Fruit fly (Drosophila melanogaster) whole organism, embryonic: ENCODE measurements around the gene Faa.

ENCODE experiments used
- B-H2 ChIP-seq: fragments of 200-800 bp; sonication (Bioruptor generic); optimal IDR thresholded peaks from 2 replicates; lab custom pipeline; 2018; ENCODE audit warnings: missing biosample characterization, mild to moderate bottlenecking, missing genetic modification characterization
- BEAF-32 ChIP-seq: fragments of 200-800 bp; sonication (Bioruptor generic); optimal IDR thresholded peaks from 3 replicates; lab custom pipeline; 2017; ENCODE audit warnings: missing biosample characterization, missing genetic modification characterization, mild to moderate bottlenecking, moderate library complexity, missing genetic modification reagents
- CG10543 ChIP-seq: fragments of 200-800 bp; sonication (Bioruptor generic); optimal IDR thresholded peaks from 3 replicates; lab custom pipeline; 2017; ENCODE audit warnings: missing biosample characterization, mild to moderate bottlenecking, missing genetic modification characterization, moderate library complexity
- CG13287 ChIP-seq: fragments of 200-800 bp; sonication (Bioruptor generic); IDR thresholded peaks from 2 replicates; pipeline ENCODE4 v1.3.6; 2022; ENCODE audit warnings: missing biosample characterization, missing genetic modification characterization; ENCODE audit not compliant: partially characterized antibody
- CG13624 ChIP-seq: fragments of 200-800 bp; sonication (Bioruptor generic); optimal IDR thresholded peaks from 2 replicates; lab custom pipeline; 2016; ENCODE audit warnings: missing biosample characterization, missing genetic modification characterization
- CG14667 ChIP-seq: fragments of 200-800 bp; sonication (Bioruptor generic); IDR thresholded peaks from 2 replicates; pipeline ENCODE4 v1.3.6; 2022; ENCODE audit warnings: missing biosample characterization, missing genetic modification characterization
- CG14860 ChIP-seq: fragments of 200-800 bp; sonication (Bioruptor generic); IDR thresholded peaks from 3 replicates; pipeline ENCODE4 v1.3.6; 2022; ENCODE audit warnings: missing biosample characterization, missing genetic modification characterization; ENCODE audit not compliant: partially characterized antibody
- CG17829 ChIP-seq: fragments of 200-800 bp; optimal IDR thresholded peaks from 2 replicates; lab custom pipeline; 2019; ENCODE audit warnings: missing biosample characterization, mild to moderate bottlenecking, missing genetic modification characterization, moderate library complexity
- CG18011 ChIP-seq: fragments of 200-800 bp; sonication (Bioruptor generic); optimal IDR thresholded peaks from 2 replicates; lab custom pipeline; 2017; ENCODE audit warnings: missing biosample characterization, missing genetic modification characterization, mild to moderate bottlenecking, moderate library complexity, missing genotype
- CG18619 ChIP-seq: fragments of 200-800 bp; sonication (Bioruptor generic); optimal IDR thresholded peaks from 3 replicates; lab custom pipeline; 2017; ENCODE audit warnings: missing biosample characterization, mild to moderate bottlenecking, missing genetic modification characterization
- CG2875 ChIP-seq: fragments of 200-800 bp; sonication (Bioruptor generic); optimal IDR thresholded peaks from 2 replicates; lab custom pipeline; 2017; ENCODE audit warnings: missing biosample characterization, mild to moderate bottlenecking, missing genetic modification characterization, missing genetic modification reagents
- CG34422 ChIP-seq: fragments of 200-800 bp; sonication (Bioruptor generic); IDR thresholded peaks from 3 replicates; pipeline ENCODE4 v1.3.6; 2022; ENCODE audit warnings: missing biosample characterization, missing genetic modification characterization
- CG4328 ChIP-seq: fragments of 200-800 bp; sonication (Bioruptor generic); optimal IDR thresholded peaks from 3 replicates; lab custom pipeline; 2017; ENCODE audit warnings: missing biosample characterization, missing genetic modification reagents, missing genetic modification characterization
- CG4820 ChIP-seq: fragments of 200-800 bp; sonication (Bioruptor generic); optimal IDR thresholded peaks from 3 replicates; lab custom pipeline; 2016; ENCODE audit warnings: missing biosample characterization, missing genetic modification characterization
- CG6683 ChIP-seq: fragments of 200-800 bp; sonication (Bioruptor generic); optimal IDR thresholded peaks from 2 replicates; lab custom pipeline; 2017; ENCODE audit warnings: missing biosample characterization, mild to moderate bottlenecking, missing genetic modification characterization, missing genetic modification reagents
- CG6689 ChIP-seq: fragments of 200-800 bp; sonication (Bioruptor generic); IDR thresholded peaks from 2 replicates; pipeline ENCODE4 v1.3.6; 2022; ENCODE audit warnings: missing biosample characterization, missing genetic modification characterization
- CG7357 ChIP-seq: fragments of 200-800 bp; sonication (Bioruptor generic); IDR thresholded peaks from 3 replicates; pipeline ENCODE4 v1.3.6; 2022; ENCODE audit warnings: missing biosample characterization, missing genetic modification characterization
- CG7839 ChIP-seq: fragments of 200-800 bp; sonication (Bioruptor generic); optimal IDR thresholded peaks from 3 replicates; lab custom pipeline; 2018; ENCODE audit warnings: missing biosample characterization, mild to moderate bottlenecking, missing genetic modification characterization, moderate library complexity
- CG8944 ChIP-seq: fragments of 200-800 bp; sonication (Bioruptor generic); optimal IDR thresholded peaks from 3 replicates; lab custom pipeline; 2016; ENCODE audit warnings: missing biosample characterization, missing genetic modification characterization
- CG9609 ChIP-seq: fragments of 200-800 bp; sonication (Bioruptor generic); optimal IDR thresholded peaks from 3 replicates; lab custom pipeline; 2016; ENCODE audit warnings: missing biosample characterization, missing genetic modification characterization
- CG9797 ChIP-seq: fragments of 200-800 bp; sonication (Bioruptor generic); optimal IDR thresholded peaks from 3 replicates; lab custom pipeline; 2018; ENCODE audit warnings: missing biosample characterization, mild to moderate bottlenecking, missing genetic modification characterization
- D19B ChIP-seq: fragments of 200-800 bp; sonication (Bioruptor generic); optimal IDR thresholded peaks from 2 replicates; lab custom pipeline; 2017; ENCODE audit warnings: missing biosample characterization, mild to moderate bottlenecking, missing genetic modification characterization
- GATAe ChIP-seq: fragments of 200-800 bp; sonication (Bioruptor generic); conservative IDR thresholded peaks from 2 replicates; pipeline ENCODE4 v1.3.6; 2022; ENCODE audit warnings: missing biosample characterization, missing genetic modification characterization
- Hmr ChIP-seq: fragments of 200-800 bp; sonication (Bioruptor generic); optimal IDR thresholded peaks from 3 replicates; lab custom pipeline; 2017; ENCODE audit warnings: mild to moderate bottlenecking, missing biosample characterization, missing genetic modification reagents, missing genetic modification characterization
- Hr78 ChIP-seq, 2 experiments: fragments of 200-800 bp in 1 of 2; fragments of >200 bp in 1 of 2; sonication (Bioruptor generic) in 1 of 2; optimal IDR thresholded peaks; 2 replicates each; lab custom pipeline; 2017 to 2019; ENCODE audit warnings: missing biosample characterization in 2 of 2, missing genetic modification characterization in 2 of 2, mild to moderate bottlenecking in 1 of 2, moderate library complexity in 1 of 2
- MESR4 ChIP-seq: fragments of 200-800 bp; sonication (Bioruptor generic); optimal IDR thresholded peaks from 2 replicates; lab custom pipeline; 2018; ENCODE audit warnings: missing biosample characterization, mild to moderate bottlenecking, missing genetic modification characterization, moderate library complexity
- Max ChIP-seq: fragments of 200-800 bp; sonication (Bioruptor generic); optimal IDR thresholded peaks from 2 replicates; lab custom pipeline; 2016; ENCODE audit warnings: missing biosample characterization, mild to moderate bottlenecking, missing genetic modification characterization
- Sox100B ChIP-seq: fragments of 200-800 bp; sonication (Bioruptor generic); optimal IDR thresholded peaks from 3 replicates; lab custom pipeline; 2018; ENCODE audit warnings: missing biosample characterization, mild to moderate bottlenecking, missing genetic modification characterization
- Spps ChIP-seq: fragments of 200-800 bp; sonication (Bioruptor generic); optimal IDR thresholded peaks from 2 replicates; lab custom pipeline; 2018; ENCODE audit warnings: missing biosample characterization, mild to moderate bottlenecking, missing genetic modification characterization
- abd-A ChIP-seq: fragments of 200-800 bp; sonication (Bioruptor generic); optimal IDR thresholded peaks from 3 replicates; lab custom pipeline; 2019; ENCODE audit warnings: missing biosample characterization, mild to moderate bottlenecking, missing genetic modification characterization, moderate library complexity
- ap ChIP-seq: fragments of 200-800 bp; sonication (Bioruptor generic); IDR thresholded peaks from 2 replicates; pipeline ENCODE4 v1.3.6; 2022; ENCODE audit warnings: missing biosample characterization, missing genetic modification characterization
- bsh ChIP-seq, 2 experiments: fragments of 200-800 bp; sonication (Bioruptor generic); optimal IDR thresholded peaks; 2 replicates each; lab custom pipeline; 2017 to 2018; ENCODE audit warnings: mild to moderate bottlenecking in 2 of 2, missing biosample characterization in 2 of 2, missing genetic modification characterization in 2 of 2, moderate library complexity in 1 of 2
- btn ChIP-seq: fragments of 200-800 bp; sonication (Bioruptor generic); optimal IDR thresholded peaks from 2 replicates; lab custom pipeline; 2016; ENCODE audit warnings: missing biosample characterization, missing genetic modification characterization
- corto ChIP-seq: fragments of 200-800 bp; sonication (Bioruptor generic); optimal IDR thresholded peaks from 2 replicates; lab custom pipeline; 2016; ENCODE audit warnings: missing biosample characterization, mild to moderate bottlenecking, missing genetic modification characterization, moderate library complexity
- croc ChIP-seq: fragments of 200-800 bp; sonication (Bioruptor generic); conservative IDR thresholded peaks from 3 replicates; pipeline ENCODE4 v1.3.6; 2022; ENCODE audit warnings: missing biosample characterization, missing genetic modification characterization
- crol ChIP-seq: fragments of 200-800 bp; sonication (Bioruptor generic); IDR thresholded peaks from 2 replicates; pipeline ENCODE4 v1.3.6; 2022; ENCODE audit warnings: missing biosample characterization, missing genetic modification characterization
- gcm ChIP-seq: fragments of 200-800 bp; sonication (Bioruptor generic); optimal IDR thresholded peaks from 2 replicates; lab custom pipeline; 2019; ENCODE audit warnings: missing biosample characterization, mild to moderate bottlenecking, missing genetic modification characterization, moderate library complexity
- gsb-n ChIP-seq: fragments of 200-800 bp; sonication (Bioruptor generic); optimal IDR thresholded peaks from 3 replicates; lab custom pipeline; 2018; ENCODE audit warnings: missing biosample characterization, mild to moderate bottlenecking, missing genetic modification characterization
- inv ChIP-seq: fragments of 200-800 bp; sonication (Bioruptor generic); IDR thresholded peaks from 2 replicates; pipeline ENCODE4 v1.3.6; 2022; ENCODE audit warnings: missing biosample characterization, missing genetic modification characterization; ENCODE audit not compliant: partially characterized antibody
- kni ChIP-seq: fragments of 200-800 bp; sonication (Bioruptor generic); optimal IDR thresholded peaks from 3 replicates; lab custom pipeline; 2017; ENCODE audit warnings: mild to moderate bottlenecking, missing biosample characterization, missing genetic modification reagents, missing genetic modification characterization
- odd ChIP-seq: fragments of 200-800 bp; sonication (Bioruptor generic); optimal IDR thresholded peaks from 2 replicates; lab custom pipeline; 2017; ENCODE audit warnings: missing biosample characterization, mild to moderate bottlenecking, missing genetic modification characterization
- sens ChIP-seq: fragments of 200-800 bp; sonication (Bioruptor generic); peaks from one replicate; lab custom pipeline; 2016; ENCODE audit warnings: missing biosample characterization, missing genetic modification characterization
- so ChIP-seq: fragments of 200-800 bp; sonication (Bioruptor generic); IDR thresholded peaks from 3 replicates; pipeline ENCODE4 v1.3.6; 2022; ENCODE audit warnings: missing biosample characterization, missing genetic modification characterization
- tin ChIP-seq: fragments of 200-800 bp; sonication (Bioruptor generic); optimal IDR thresholded peaks from 3 replicates; lab custom pipeline; 2016; ENCODE audit warnings: missing biosample characterization, missing genetic modification characterization
- tna ChIP-seq: fragments of 200-800 bp; sonication (Bioruptor generic); IDR thresholded peaks from 2 replicates; pipeline ENCODE4 v1.3.6; 2022; ENCODE audit warnings: missing biosample characterization, missing genetic modification characterization; ENCODE audit not compliant: partially characterized antibody
- vnd ChIP-seq: fragments of 200-800 bp; sonication (Bioruptor generic); IDR thresholded peaks from 3 replicates; pipeline ENCODE4 v1.3.6; 2022; ENCODE audit warnings: missing biosample characterization, missing genetic modification characterization; ENCODE audit not compliant: partially characterized antibody
- z ChIP-seq: fragments of 200-800 bp; sonication (Bioruptor generic); IDR thresholded peaks from 3 replicates; pipeline ENCODE4 v1.3.6; 2022; ENCODE audit warnings: missing biosample characterization, missing genetic modification characterization
- zen2 ChIP-seq: fragments of 200-800 bp; sonication (Bioruptor generic); IDR thresholded peaks from 3 replicates; pipeline ENCODE4 v1.3.6; 2022; ENCODE audit warnings: missing biosample characterization, missing genetic modification characterization; ENCODE audit not compliant: partially characterized antibody

Gene Faa

dm6 chr3L:4108844-4109494, 35.2 kb upstream of the Faa start (continued):
- TF ChIP-seq CG17829 (tag; lab: Kevin White, UChicago) (peak; percentile 74), CG9609 (GFP tag; lab: Kevin White, UChicago) (peak; percentile 56), zen2 (no peak), CG14667 (GFP tag; lab: Robert Waterston, UW) (peak; percentile 38; the same call in 1 of the 2 replicates), ap (GFP tag; lab: Robert Waterston, UW) (no peak), Hmr (GFP tag; lab: Kevin White, UChicago) (peak; percentile 77), bsh (GFP tag; optimal IDR thresholded peaks at IDR 0.05; lab: Kevin White, UChicago) (peak; percentile 21 to 73), kni (GFP tag; lab: Kevin White, UChicago) (no peak), CG13624 (GFP tag; lab: Kevin White, UChicago) (peak; percentile 56), CG9797 (GFP tag; lab: Kevin White, UChicago) (no peak), sens (GFP tag; lab: Kevin White, UChicago) (peak; percentile 97), GATAe (GFP tag; lab: Robert Waterston, UW) (no peak), CG7357 (GFP tag; lab: Robert Waterston, UW) (peak; percentile 46; the same call in 2 of the 3 replicates), CG6683 (GFP tag; lab: Kevin White, UChicago) (peak; percentile 60), so (peak; percentile 56; the same call in 2 of the 3 replicates), B-H2 (GFP tag; lab: Kevin White, UChicago) (no peak), CG6689 (GFP tag; lab: Robert Waterston, UW) (peak; percentile 57; the same call in 1 of the 2 replicates), CG10543 (GFP tag; lab: Kevin White, UChicago) (peak; percentile 71), inv (GFP tag; lab: Robert Waterston, UW) (no peak), CG8944 (GFP tag; lab: Kevin White, UChicago) (peak; percentile 52), tin (GFP tag; lab: Kevin White, UChicago) (peak; percentile 56), CG4820 (GFP tag; lab: Kevin White, UChicago) (peak; percentile 66), btn (peak; percentile 25), Sox100B (GFP tag; lab: Kevin White, UChicago) (peak; percentile 85), croc (GFP tag; lab: Robert Waterston, UW) (peak; percentile 67), BEAF-32 (GFP tag; lab: Kevin White, UChicago) (no peak), MESR4 (no peak), CG18619 (GFP tag; lab: Kevin White, UChicago) (peak; percentile 72), z (GFP tag; lab: Robert Waterston, UW) (no peak), D19B (GFP tag; lab: Kevin White, UChicago) (peak; percentile 60), crol (GFP tag; lab: Robert Waterston, UW) (no peak), CG13287 (GFP tag; lab: Robert Waterston, UW) (no peak), CG7839 (peak; percentile 85), Max (GFP tag; lab: Kevin White, UChicago) (peak; percentile 69), tna (GFP tag; lab: Robert Waterston, UW) (no peak), abd-A (tag; lab: Kevin White, UChicago) (no peak), Spps (tag; lab: Kevin White, UChicago) (peak; percentile 28), odd (GFP tag; lab: Kevin White, UChicago) (peak; percentile 74), CG18011 (GFP tag; lab: Kevin White, UChicago) (peak; percentile 44), CG14860 (GFP tag; lab: Robert Waterston, UW) (no peak), gcm (peak; percentile 67), CG34422 (no peak), corto (GFP tag; lab: Kevin White, UChicago) (no peak), CG2875 (GFP tag; lab: Kevin White, UChicago) (peak; percentile 66), gsb-n (tag; lab: Kevin White, UChicago) (peak; percentile 67), Hr78 (GFP tag; optimal IDR thresholded peaks at IDR 0.05; lab: Kevin White, UChicago) (peak in 1 of 2 experiments; percentile 63), CG4328 (GFP tag; lab: Kevin White, UChicago) (peak; percentile 37), vnd (GFP tag; lab: Robert Waterston, UW) (no peak)
